Worm (Caenorhabditis elegans): ENCODE results near the gene C27H6.9.

DNA sequence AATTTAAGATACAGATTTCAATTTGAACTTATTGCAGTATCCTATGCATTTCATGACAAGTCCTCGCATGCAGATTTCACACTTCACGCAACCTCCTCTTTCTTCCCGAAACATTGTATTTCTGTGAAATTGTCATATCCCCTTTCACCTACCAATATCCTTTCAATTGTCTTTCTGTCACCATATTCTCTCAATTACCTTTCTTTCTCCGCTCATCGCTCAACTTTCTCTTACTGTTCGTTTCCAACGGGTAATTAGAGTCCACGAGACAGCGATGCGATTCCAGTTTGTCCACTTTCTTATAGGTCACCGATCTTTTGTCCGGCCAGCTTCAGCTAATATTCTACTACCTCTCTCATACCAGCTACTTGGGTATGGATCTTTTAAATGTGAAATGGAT lies 30.3 kb upstream of the C27H6.9 start, which contains the start of gene mam-5:
- TF ChIP-seq lin-13 (tag; optimal IDR thresholded peaks at IDR 0.05) (no peak), nhr-28 (tag; optimal IDR thresholded peaks at IDR 0.05) (no peak), mab-5 (tag; optimal IDR thresholded peaks at IDR 0.05) (no peak), snpc-4 (tag; optimal IDR thresholded peaks at IDR 0.05) (no peak), drap-1 (GFP tag; optimal IDR thresholded peaks at IDR 0.05) (no peak), nhr-76 (tag; optimal IDR thresholded peaks at IDR 0.05) (no peak), hlh-1 (tag; optimal IDR thresholded peaks at IDR 0.05) (no peak), ces-1 (GFP tag; optimal IDR thresholded peaks at IDR 0.05) (no peak), M03D4.4 (tag; optimal IDR thresholded peaks at IDR 0.05) (no peak), mep-1 (tag; optimal IDR thresholded peaks at IDR 0.05) (no peak), tbx-8 (GFP tag; optimal IDR thresholded peaks at IDR 0.05) (no peak)
